Worm (Caenorhabditis elegans) whole organism, early embryonic: ENCODE measurements around the gene sre-41.

Source experiments
- aly-1 ChIP-seq: sonication (generic microtip); optimal IDR thresholded peaks from 2 replicates; lab custom pipeline; 2016; ENCODE audit warnings: missing genetic modification characterization, missing compliant biosample characterization
- flt-1 ChIP-seq: fragments of 200-800 bp; sonication (Bioruptor generic); IDR thresholded peaks from 2 replicates; pipeline ENCODE4 v1.3.6; 2022; ENCODE audit warnings: missing genetic modification characterization, missing compliant biosample characterization

DNA sequence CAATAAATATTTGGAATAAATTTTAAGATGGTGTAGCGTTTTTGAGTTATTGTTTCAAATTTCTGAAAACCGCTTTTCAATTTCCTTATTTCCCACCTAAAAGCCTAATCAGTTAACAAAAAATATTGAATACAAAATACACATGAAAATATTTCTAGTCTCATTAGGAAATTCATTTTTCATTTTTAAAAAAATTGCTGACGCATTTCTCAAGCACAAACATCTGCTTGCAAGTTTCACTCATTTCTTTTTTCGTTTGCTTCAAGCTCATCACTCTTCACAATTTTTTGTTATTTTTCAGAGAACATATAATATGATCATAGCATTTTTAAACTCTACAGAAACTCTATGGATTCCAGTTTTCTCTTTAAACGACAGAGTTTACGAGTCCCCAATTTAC is at the start of gene sre-41:
- TF ChIP-seq flt-1 (GFP tag; lab: Robert Waterston, UW) (no peak), aly-1 (tag; lab: Kevin White, UChicago) (no peak)
